Fruit fly (Drosophila melanogaster) Kc167 (cell line): Measurements from ENCODE around the gene Lsp1gamma.

ENCODE experiments used
- Myc ChIP-seq: fragments of >200 bp; optimal IDR thresholded peaks from 2 replicates; lab custom pipeline; 2017; ENCODE audit warnings: missing external identifiers
- Sin3A ChIP-seq: fragments of >200 bp; optimal IDR thresholded peaks from 2 replicates; lab custom pipeline; 2018; ENCODE audit warnings: missing external identifiers
- h ChIP-seq: fragments of >200 bp; optimal IDR thresholded peaks from 3 replicates; lab custom pipeline; 2018; ENCODE audit warnings: missing external identifiers
- insv ChIP-seq: fragments of >200 bp; optimal IDR thresholded peaks from 3 replicates; lab custom pipeline; 2018; ENCODE audit warnings: missing external identifiers
- psq ChIP-seq: fragments of >200 bp; optimal IDR thresholded peaks from 2 replicates; lab custom pipeline; 2017; ENCODE audit warnings: missing external identifiers
- ttk ChIP-seq: sonication (Bioruptor generic); optimal IDR thresholded peaks from 2 replicates; lab custom pipeline; 2017; ENCODE audit warnings: missing external identifiers

Lsp1gamma gene

DNA sequence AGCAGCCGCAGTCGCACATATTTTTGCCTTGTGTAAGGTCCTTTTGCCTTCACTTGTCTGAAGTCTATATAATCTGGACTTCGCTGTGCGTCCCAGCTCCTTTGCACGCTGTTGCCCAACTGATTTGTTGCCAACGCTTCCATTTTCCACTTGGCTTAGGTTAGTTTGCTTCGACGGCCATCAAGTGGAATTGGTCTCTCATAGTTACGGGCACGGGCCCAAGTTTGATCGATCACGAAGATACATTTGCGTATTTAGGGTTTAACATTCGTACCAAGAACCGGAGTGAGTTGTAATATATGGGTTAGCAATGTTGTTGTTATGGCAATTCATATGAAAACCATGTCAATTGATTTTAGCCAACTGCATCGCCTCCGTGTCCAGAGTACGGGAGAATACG is 11.6 kb upstream of the Lsp1gamma start, which contains the start of gene CG43149:
Gene CG43149, minus strand, starts transcription at position 101 of the 400 bp plus-strand sequence.
- TF ChIP-seq insv (lab: Kevin White, UChicago) = no peak
- no peak for TF ChIP-seq psq (lab: Kevin White, UChicago)
- no peak for TF ChIP-seq ttk (lab: Kevin White, UChicago)
- no peak for TF ChIP-seq h (lab: Kevin White, UChicago)
- no peak for TF ChIP-seq Myc (lab: Kevin White, UChicago)
- no peak for TF ChIP-seq Sin3A (lab: Kevin White, UChicago)

dm6 chr3L:56532-56931 is 9.7 kb upstream of the Lsp1gamma start:
- TF ChIP-seq Sin3A (lab: Kevin White, UChicago) = no peak
- no peak for TF ChIP-seq insv (lab: Kevin White, UChicago)
- no peak for TF ChIP-seq h (lab: Kevin White, UChicago)
- TF ChIP-seq psq (lab: Kevin White, UChicago) = no peak
- no peak for TF ChIP-seq Myc (lab: Kevin White, UChicago)
- TF ChIP-seq ttk (lab: Kevin White, UChicago) = no peak

- TF ChIP-seq Sin3A (lab: Kevin White, UChicago) = no peak
- TF ChIP-seq psq (lab: Kevin White, UChicago) = no peak
- no peak for TF ChIP-seq Myc (lab: Kevin White, UChicago)
- TF ChIP-seq insv (lab: Kevin White, UChicago) = no peak
- TF ChIP-seq h (lab: Kevin White, UChicago) = no peak
- TF ChIP-seq ttk (lab: Kevin White, UChicago) = no peak
Measured at dm6 chr3L:57638-58037, 8.6 kb upstream of the Lsp1gamma start.

DNA sequence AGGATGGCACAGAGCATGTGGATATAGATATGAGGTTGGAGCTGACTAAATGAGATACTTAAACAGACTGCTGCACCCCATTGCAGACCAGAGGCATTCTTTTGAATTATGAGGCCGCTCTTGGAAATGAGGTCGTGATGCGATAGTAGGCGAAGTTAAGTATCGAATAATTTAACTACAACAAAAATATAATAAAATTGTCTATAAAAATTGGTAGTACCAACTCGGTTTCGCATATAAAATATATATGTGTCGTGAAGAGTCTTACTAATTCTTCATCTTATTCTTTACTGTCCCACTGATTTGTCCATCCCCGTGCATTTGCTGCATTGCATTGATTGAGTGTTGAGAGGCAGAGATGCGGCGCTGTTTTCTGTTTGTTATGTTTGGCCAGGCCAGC is 6.2 kb upstream of the Lsp1gamma start:
- TF ChIP-seq ttk (lab: Kevin White, UChicago) (no peak), h (lab: Kevin White, UChicago) (no peak), psq (lab: Kevin White, UChicago) (no peak), Sin3A (lab: Kevin White, UChicago) (no peak), insv (lab: Kevin White, UChicago) (no peak), Myc (lab: Kevin White, UChicago) (no peak)

DNA sequence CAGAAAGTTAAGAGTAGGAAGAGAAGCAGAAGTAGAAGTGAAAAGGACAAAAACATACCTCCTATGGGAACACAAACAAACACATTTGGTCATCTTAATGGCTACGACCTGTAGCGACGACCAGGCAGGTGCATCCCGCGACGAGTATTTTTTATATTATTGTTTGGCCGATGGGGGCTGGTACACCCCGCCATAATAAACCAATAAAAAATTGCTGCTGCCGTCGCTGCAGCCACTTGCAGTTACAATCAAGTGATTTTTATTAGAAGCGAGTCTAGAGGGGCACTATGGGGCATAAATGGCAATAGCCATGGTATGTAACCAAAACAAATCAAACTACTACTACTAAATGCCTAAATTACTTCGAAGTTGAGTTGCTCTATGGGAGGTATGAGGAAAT is 5.7 kb upstream of the Lsp1gamma start:
- no peak for TF ChIP-seq Sin3A (lab: Kevin White, UChicago)
- no peak for TF ChIP-seq h (lab: Kevin White, UChicago)

DNA sequence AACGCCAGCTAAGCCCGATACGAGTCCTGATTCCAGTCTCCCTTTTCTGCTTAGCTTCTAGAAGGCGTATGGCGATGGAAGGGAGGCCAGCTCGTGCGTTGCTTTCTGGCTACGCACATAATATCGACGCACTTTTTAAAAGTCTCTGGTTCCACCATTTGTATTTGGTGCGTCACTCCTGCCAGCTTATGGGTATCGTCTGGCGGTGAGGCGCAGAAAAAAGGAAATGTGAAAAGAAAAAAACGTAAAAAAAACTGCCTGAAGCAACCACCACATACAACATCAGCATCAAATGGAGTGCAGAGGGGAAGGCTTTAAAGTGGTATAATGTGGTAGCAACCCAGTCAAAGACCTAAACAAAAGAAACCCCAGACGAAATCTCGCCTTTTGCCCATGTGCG is 3.1 kb downstream of the Lsp1gamma start:
- no peak for TF ChIP-seq ttk (lab: Kevin White, UChicago)
- no peak for TF ChIP-seq h (lab: Kevin White, UChicago)
- TF ChIP-seq psq (lab: Kevin White, UChicago) = no peak
- TF ChIP-seq Sin3A (lab: Kevin White, UChicago) = no peak
- TF ChIP-seq insv (lab: Kevin White, UChicago) = no peak
- TF ChIP-seq Myc (lab: Kevin White, UChicago) = no peak

- TF ChIP-seq psq (lab: Kevin White, UChicago) (no peak), insv (lab: Kevin White, UChicago) (no peak), ttk (lab: Kevin White, UChicago) (no peak), Sin3A (lab: Kevin White, UChicago) (no peak), Myc (lab: Kevin White, UChicago) (no peak), h (lab: Kevin White, UChicago) (no peak)
Measured at dm6 chr3L:71247-71646, 5.0 kb downstream of the Lsp1gamma start.

DNA sequence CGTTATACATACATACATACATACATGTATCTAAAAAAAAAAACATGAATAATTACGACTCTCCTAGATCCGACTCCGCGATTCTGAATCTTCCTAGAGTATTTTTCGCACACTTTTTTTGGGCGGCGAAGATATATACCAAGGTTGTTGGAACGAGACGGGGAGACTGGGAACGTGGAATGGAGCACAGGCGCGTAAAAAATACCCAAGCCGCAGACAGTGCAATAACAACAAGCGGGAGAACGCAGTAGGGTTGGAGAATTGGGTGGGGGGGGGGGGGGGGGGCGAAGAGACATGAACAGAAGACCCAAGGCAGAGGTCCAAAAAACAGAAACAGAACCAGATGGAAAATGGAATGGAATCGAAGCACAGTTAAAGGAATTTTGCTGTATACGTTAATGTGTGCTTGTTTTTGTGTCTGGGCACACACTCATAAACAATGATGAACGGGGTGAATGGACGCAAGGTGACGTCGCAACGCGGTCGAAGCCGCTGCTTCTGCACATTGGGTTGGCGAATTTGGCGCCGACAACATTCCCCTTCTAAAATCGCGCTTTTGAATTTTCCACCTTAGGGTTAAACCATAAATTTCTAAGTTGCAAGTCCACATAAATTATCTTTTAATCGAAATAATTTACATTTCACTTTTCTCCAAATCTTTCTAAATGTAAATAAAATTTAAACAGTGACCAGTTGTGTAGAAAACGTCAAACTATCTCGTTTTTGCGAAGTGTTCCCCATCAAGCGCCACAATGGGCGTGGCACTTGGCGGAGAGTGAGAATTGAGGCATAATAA is 7.3 kb downstream of the Lsp1gamma start:
- TF ChIP-seq psq (lab: Kevin White, UChicago) = no peak
- TF ChIP-seq Sin3A (lab: Kevin White, UChicago) = no peak
- TF ChIP-seq Myc (lab: Kevin White, UChicago) = no peak
- no peak for TF ChIP-seq ttk (lab: Kevin White, UChicago)
- TF ChIP-seq insv (lab: Kevin White, UChicago) = no peak
- TF ChIP-seq h (lab: Kevin White, UChicago) = no peak

DNA sequence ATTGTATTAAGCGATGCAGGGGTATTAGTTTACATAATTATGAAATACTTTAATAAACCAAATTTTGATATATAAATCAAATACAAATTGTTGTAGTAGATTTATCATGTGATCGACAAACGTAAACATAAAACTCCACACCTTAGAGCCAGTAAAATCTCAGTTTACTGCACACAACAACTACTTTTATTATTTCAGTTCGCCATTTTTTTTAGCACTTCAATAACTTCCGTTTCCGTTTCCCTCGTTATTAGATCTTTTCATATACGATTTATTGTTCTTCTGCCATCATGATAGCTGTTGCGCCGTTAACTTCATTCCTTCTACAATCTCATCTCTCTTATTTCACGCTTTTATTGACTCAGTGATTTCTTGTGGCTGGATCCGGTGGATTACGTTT is 9.0 kb downstream of the Lsp1gamma start, which contains the start of gene CG13405:
Gene CG13405, minus strand, starts transcription at position 101 of the 400 bp plus-strand sequence.
- no peak for TF ChIP-seq Myc (lab: Kevin White, UChicago)
- no peak for TF ChIP-seq Sin3A (lab: Kevin White, UChicago)

- no peak for TF ChIP-seq ttk (lab: Kevin White, UChicago)
- TF ChIP-seq h (lab: Kevin White, UChicago) = no peak
- TF ChIP-seq psq (lab: Kevin White, UChicago) = no peak
- no peak for TF ChIP-seq Myc (lab: Kevin White, UChicago)
- TF ChIP-seq Sin3A (lab: Kevin White, UChicago) = no peak
- TF ChIP-seq insv (lab: Kevin White, UChicago) = no peak
Measured at dm6 chr3L:82929-83328, 16.7 kb downstream of the Lsp1gamma start.

- TF ChIP-seq psq (lab: Kevin White, UChicago) = no peak
- TF ChIP-seq Sin3A (lab: Kevin White, UChicago) = no peak
- no peak for TF ChIP-seq h (lab: Kevin White, UChicago)
- TF ChIP-seq ttk (lab: Kevin White, UChicago) = no peak
- no peak for TF ChIP-seq Myc (lab: Kevin White, UChicago)
- no peak for TF ChIP-seq insv (lab: Kevin White, UChicago)
Measured at dm6 chr3L:85204-85811, 19.1 kb downstream of the Lsp1gamma start.
